Fruit fly (Drosophila melanogaster) whole organism, embryonic: Measurements from ENCODE around the gene stwl.

ENCODE experiments used
- Awh ChIP-seq: fragments of 200-800 bp; sonication (Bioruptor generic); IDR thresholded peaks from 2 replicates; pipeline ENCODE4, ENCODE4 v1.3.6; 2022; ENCODE audit warnings: missing biosample characterization, missing genetic modification characterization
- CG10565 ChIP-seq: fragments of 200-800 bp; sonication (Bioruptor generic); optimal IDR thresholded peaks from 3 replicates; lab custom pipeline; 2016; ENCODE audit warnings: missing biosample characterization, mild to moderate bottlenecking, missing genetic modification characterization
- CG12104 ChIP-seq: fragments of 200-800 bp; sonication (Bioruptor generic); optimal IDR thresholded peaks from 3 replicates; lab custom pipeline; 2016; ENCODE audit warnings: missing biosample characterization, missing genetic modification characterization
- CG12659 ChIP-seq: fragments of 200-800 bp; sonication (Bioruptor generic); optimal IDR thresholded peaks from 3 replicates; lab custom pipeline; 2017; ENCODE audit warnings: mild to moderate bottlenecking, missing biosample characterization, missing genetic modification reagents, missing genetic modification characterization
- CG13123 ChIP-seq: fragments of 200-800 bp; sonication (Bioruptor generic); optimal IDR thresholded peaks from 2 replicates; lab custom pipeline; 2016; ENCODE audit warnings: missing biosample characterization, missing genetic modification characterization
- CG13424 ChIP-seq: fragments of 200-800 bp; sonication (Bioruptor generic); optimal IDR thresholded peaks from 2 replicates; lab custom pipeline; 2019; ENCODE audit warnings: missing biosample characterization, mild to moderate bottlenecking, missing genetic modification characterization, moderate library complexity
- CG1529 ChIP-seq: fragments of 200-800 bp; sonication (Bioruptor generic); optimal IDR thresholded peaks from 3 replicates; lab custom pipeline; 2018; ENCODE audit warnings: missing biosample characterization, missing genetic modification characterization
- CG1603 ChIP-seq: fragments of 200-800 bp; sonication (Bioruptor generic); optimal IDR thresholded peaks from 2 replicates; lab custom pipeline; 2019; ENCODE audit warnings: missing biosample characterization, mild to moderate bottlenecking, missing genetic modification characterization, moderate library complexity
- CG16779 ChIP-seq: fragments of 200-800 bp; sonication (Bioruptor generic); IDR thresholded peaks from 2 replicates; pipeline ENCODE4 v1.3.6; 2022; ENCODE audit warnings: missing biosample characterization, missing genetic modification characterization
- CG17612 ChIP-seq: fragments of 200-800 bp; sonication (Bioruptor generic); IDR thresholded peaks from 2 replicates; pipeline ENCODE4 v1.3.6; 2022; ENCODE audit warnings: missing biosample characterization, missing genetic modification characterization
- CG17912 ChIP-seq: fragments of 200-800 bp; sonication (Bioruptor generic); optimal IDR thresholded peaks from 2 replicates; lab custom pipeline; 2018; ENCODE audit warnings: missing biosample characterization, mild to moderate bottlenecking, missing genetic modification characterization
- CG2116 ChIP-seq: fragments of 200-800 bp; sonication (Bioruptor generic); optimal IDR thresholded peaks from 3 replicates; lab custom pipeline; 2018; ENCODE audit warnings: missing biosample characterization, mild to moderate bottlenecking, missing genetic modification characterization
- CG2875 ChIP-seq: fragments of 200-800 bp; sonication (Bioruptor generic); optimal IDR thresholded peaks from 2 replicates; lab custom pipeline; 2017; ENCODE audit warnings: missing biosample characterization, mild to moderate bottlenecking, missing genetic modification characterization, missing genetic modification reagents
- CG2889 ChIP-seq: fragments of 200-800 bp; sonication (Bioruptor generic); IDR thresholded peaks from 3 replicates; pipeline ENCODE4 v1.3.6; 2022; ENCODE audit warnings: missing biosample characterization, missing genetic modification characterization
- CG33213 ChIP-seq: fragments of 200-800 bp; sonication (Bioruptor generic); optimal IDR thresholded peaks from 3 replicates; lab custom pipeline; 2016; ENCODE audit warnings: missing biosample characterization, missing genetic modification characterization
- CG33557 ChIP-seq: fragments of 200-800 bp; sonication (Bioruptor generic); optimal IDR thresholded peaks from 2 replicates; lab custom pipeline; 2019; ENCODE audit warnings: missing biosample characterization, mild to moderate bottlenecking, missing genetic modification characterization, moderate library complexity
- CG4360 ChIP-seq: fragments of 200-800 bp; sonication (Bioruptor generic); IDR thresholded peaks from 2 replicates; pipeline ENCODE4 v1.3.6; 2022; ENCODE audit warnings: missing biosample characterization, missing genetic modification characterization
- CG4730 ChIP-seq: fragments of 200-800 bp; sonication (Bioruptor generic); IDR thresholded peaks from 2 replicates; pipeline ENCODE4 v1.3.6; 2022; ENCODE audit warnings: missing biosample characterization, missing genetic modification characterization
- CG6254 ChIP-seq: fragments of 200-800 bp; sonication (Bioruptor generic); optimal IDR thresholded peaks from 3 replicates; lab custom pipeline; 2017; ENCODE audit warnings: mild to moderate bottlenecking, missing biosample characterization, missing genetic modification reagents, missing genetic modification characterization
- CG7556 ChIP-seq: fragments of 200-800 bp; sonication (Bioruptor generic); optimal IDR thresholded peaks from 2 replicates; lab custom pipeline; 2017; ENCODE audit warnings: missing biosample characterization, mild to moderate bottlenecking, missing genetic modification characterization
- CG8089 ChIP-seq: fragments of 200-800 bp; sonication (Bioruptor generic); optimal IDR thresholded peaks from 3 replicates; lab custom pipeline; 2016; ENCODE audit warnings: missing biosample characterization, missing genetic modification characterization
- Dref ChIP-seq: fragments of 200-800 bp; sonication (Bioruptor generic); IDR thresholded peaks from 2 replicates; pipeline ENCODE4 v1.3.6; 2022; ENCODE audit warnings: missing biosample characterization, missing genetic modification characterization
- ERR ChIP-seq: fragments of 200-800 bp; sonication (Bioruptor generic); optimal IDR thresholded peaks from 2 replicates; lab custom pipeline; 2016; ENCODE audit warnings: missing biosample characterization, missing genetic modification characterization
- HHEX ChIP-seq: fragments of 200-800 bp; sonication (Bioruptor generic); optimal IDR thresholded peaks from 3 replicates; lab custom pipeline; 2017; ENCODE audit warnings: missing biosample characterization, mild to moderate bottlenecking, missing genetic modification characterization, missing genetic modification reagents
- HLHmδ ChIP-seq: fragments of 200-800 bp; sonication (Bioruptor generic); optimal IDR thresholded peaks from 2 replicates; lab custom pipeline; 2018; ENCODE audit warnings: missing biosample characterization, mild to moderate bottlenecking, missing genetic modification characterization, moderate library complexity
- Hr51 ChIP-seq, 2 experiments: fragments of 200-800 bp; sonication (Bioruptor generic); optimal IDR thresholded peaks; 2 replicates in 1 of 2; 3 replicates in 1 of 2; lab custom pipeline; 2016 to 2018; ENCODE audit warnings: missing biosample characterization in 2 of 2, missing genetic modification characterization in 2 of 2, mild to moderate bottlenecking in 1 of 2, moderate library complexity in 1 of 2
- Jarid2 ChIP-seq: fragments of 200-800 bp; sonication (Bioruptor generic); optimal IDR thresholded peaks from 3 replicates; lab custom pipeline; 2017; ENCODE audit warnings: mild to moderate bottlenecking, missing biosample characterization, missing genetic modification reagents, missing genetic modification characterization
- Kr ChIP-seq: fragments of 200-800 bp; sonication (Bioruptor generic); optimal IDR thresholded peaks from 2 replicates; lab custom pipeline; 2017; ENCODE audit warnings: missing biosample characterization, mild to moderate bottlenecking, missing genetic modification characterization
- Nf-YC ChIP-seq: fragments of 200-800 bp; optimal IDR thresholded peaks from 3 replicates; lab custom pipeline; 2019; ENCODE audit warnings: missing biosample characterization, mild to moderate bottlenecking, missing genetic modification characterization, moderate library complexity
- NfI ChIP-seq: fragments of 200-800 bp; sonication (Bioruptor generic); optimal IDR thresholded peaks from 3 replicates; lab custom pipeline; 2018; ENCODE audit warnings: missing biosample characterization, mild to moderate bottlenecking, missing genetic modification characterization, moderate library complexity
- Pdp1 ChIP-seq, 2 experiments: fragments of 200-800 bp; sonication (Bioruptor generic); optimal IDR thresholded peaks; 3 replicates each; lab custom pipeline; 2016; ENCODE audit warnings: missing biosample characterization in 2 of 2, missing genetic modification characterization in 2 of 2, mild to moderate bottlenecking in 1 of 2, moderate library complexity in 1 of 2
- Ptx1 ChIP-seq: fragments of 200-800 bp; sonication (Bioruptor generic); IDR thresholded peaks from 2 replicates; pipeline ENCODE4 v1.3.6; 2022; ENCODE audit warnings: missing biosample characterization, missing genetic modification characterization
- Sox100B ChIP-seq: fragments of 200-800 bp; sonication (Bioruptor generic); optimal IDR thresholded peaks from 3 replicates; lab custom pipeline; 2018; ENCODE audit warnings: missing biosample characterization, mild to moderate bottlenecking, missing genetic modification characterization
- Vsx1 ChIP-seq: fragments of 200-800 bp; sonication (Bioruptor generic); optimal IDR thresholded peaks from 2 replicates; lab custom pipeline; 2017; ENCODE audit warnings: missing biosample characterization, mild to moderate bottlenecking, missing genetic modification characterization, missing genetic modification reagents
- YL-1 ChIP-seq: fragments of 200-800 bp; sonication (Bioruptor generic); optimal IDR thresholded peaks from 3 replicates; lab custom pipeline; 2017; ENCODE audit warnings: missing biosample characterization, mild to moderate bottlenecking, missing genetic modification characterization
- bsh ChIP-seq, 2 experiments: fragments of 200-800 bp; sonication (Bioruptor generic); optimal IDR thresholded peaks; 2 replicates each; lab custom pipeline; 2017 to 2018; ENCODE audit warnings: mild to moderate bottlenecking in 2 of 2, missing biosample characterization in 2 of 2, missing genetic modification characterization in 2 of 2, moderate library complexity in 1 of 2
- caup ChIP-seq: fragments of 200-800 bp; sonication (Bioruptor generic); optimal IDR thresholded peaks from 3 replicates; lab custom pipeline; 2017; ENCODE audit warnings: missing biosample characterization, mild to moderate bottlenecking, missing genetic modification characterization, moderate library complexity; ENCODE audit not compliant: severe bottlenecking
- ewg ChIP-seq: fragments of 200-800 bp; sonication (Bioruptor generic); optimal IDR thresholded peaks from 3 replicates; lab custom pipeline; 2017; ENCODE audit warnings: mild to moderate bottlenecking, missing biosample characterization, missing genetic modification reagents, missing genetic modification characterization
- exex ChIP-seq: fragments of 200-800 bp; sonication (Bioruptor generic); optimal IDR thresholded peaks from 4 replicates; lab custom pipeline; 2018; ENCODE audit warnings: missing biosample characterization, mild to moderate bottlenecking, missing genetic modification characterization, moderate library complexity
- gem ChIP-seq: fragments of 200-800 bp; sonication (Bioruptor generic); optimal IDR thresholded peaks from 2 replicates; lab custom pipeline; 2019; ENCODE audit warnings: missing biosample characterization, mild to moderate bottlenecking, missing genetic modification characterization, moderate library complexity
- kah ChIP-seq: fragments of 200-800 bp; sonication (Bioruptor generic); optimal IDR thresholded peaks from 2 replicates; lab custom pipeline; 2018; ENCODE audit warnings: missing biosample characterization, mild to moderate bottlenecking, missing genetic modification characterization
- onecut ChIP-seq: fragments of 200-800 bp; sonication (Bioruptor generic); IDR thresholded peaks from 2 replicates; pipeline ENCODE4 v1.3.6; 2022; ENCODE audit warnings: missing biosample characterization, missing genetic modification characterization
- org-1 ChIP-seq: fragments of 200-800 bp; sonication (Bioruptor generic); optimal IDR thresholded peaks from 2 replicates; lab custom pipeline; 2017; ENCODE audit warnings: missing biosample characterization, missing genetic modification characterization
- sc ChIP-seq, 3 experiments: fragments of >200 bp in 2 of 3; fragments of 200-800 bp in 1 of 3; sonication (Bioruptor generic) in 1 of 3; optimal IDR thresholded peaks; 2 replicates in 2 of 3; 3 replicates in 1 of 3; lab custom pipeline; 2017; ENCODE audit warnings: mild to moderate bottlenecking in 1 of 3, missing biosample characterization in 1 of 3, missing genetic modification characterization in 1 of 3, missing genetic modification reagents in 1 of 3
- stc ChIP-seq: fragments of 200-800 bp; sonication (Bioruptor generic); IDR thresholded peaks from 2 replicates; pipeline ENCODE4 v1.3.6; 2022; ENCODE audit warnings: missing biosample characterization, missing genetic modification characterization
- sug ChIP-seq: fragments of 200-800 bp; optimal IDR thresholded peaks from 2 replicates; lab custom pipeline; 2019; ENCODE audit warnings: missing biosample characterization, mild to moderate bottlenecking, missing genetic modification characterization, moderate library complexity
- trem ChIP-seq: fragments of 200-800 bp; optimal IDR thresholded peaks from 3 replicates; lab custom pipeline; 2019; ENCODE audit warnings: missing biosample characterization, mild to moderate bottlenecking, missing genetic modification characterization, moderate library complexity
- tx ChIP-seq: fragments of 200-800 bp; sonication (Bioruptor generic); optimal IDR thresholded peaks from 2 replicates; lab custom pipeline; 2016; ENCODE audit warnings: missing biosample characterization, missing genetic modification characterization
- unpg ChIP-seq: fragments of 200-800 bp; sonication (Bioruptor generic); optimal IDR thresholded peaks from 3 replicates; lab custom pipeline; 2018; ENCODE audit warnings: missing biosample characterization, mild to moderate bottlenecking, missing genetic modification characterization, moderate library complexity

The stwl gene

DNA sequence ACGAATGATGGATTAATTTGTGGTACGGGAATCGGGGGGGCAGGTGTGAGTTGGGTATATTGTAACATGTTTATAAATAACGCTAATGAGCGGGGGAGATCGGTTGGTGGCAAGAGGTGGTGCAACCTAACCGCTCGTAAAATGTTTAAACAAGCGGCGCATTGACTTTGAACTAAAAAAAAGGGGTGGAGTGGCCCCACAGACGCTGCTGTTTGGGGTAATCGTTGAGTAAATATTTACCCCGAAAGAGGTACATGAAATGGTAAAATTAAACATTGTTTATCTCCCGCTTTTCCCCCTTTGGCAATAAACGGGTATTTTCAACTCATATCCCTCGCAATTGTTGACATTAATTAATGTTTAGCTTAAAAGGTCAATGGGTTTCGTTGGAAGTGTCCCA, 43.6 kb downstream of the stwl start (continued):
- TF ChIP-seq sc (optimal IDR thresholded peaks at IDR 0.05; lab: Kevin White, UChicago) = no peak
- TF ChIP-seq sc (GFP tag; optimal IDR thresholded peaks at IDR 0.05; lab: Kevin White, UChicago) = peak; percentile 71
- peak; percentile 32 for TF ChIP-seq CG12104
- peak; percentile 27 for TF ChIP-seq CG12659 (GFP tag; lab: Kevin White, UChicago)
- TF ChIP-seq Sox100B = peak; percentile 79
- TF ChIP-seq CG33557 (GFP tag; lab: Kevin White, UChicago) = peak; percentile 84
- TF ChIP-seq CG8089 (GFP tag; lab: Kevin White, UChicago) = peak; percentile 14
- TF ChIP-seq kah = peak; percentile 46
- TF ChIP-seq CG33213 (GFP tag; lab: Kevin White, UChicago) = peak; percentile 12
- TF ChIP-seq Jarid2 (GFP tag; lab: Kevin White, UChicago) = peak; percentile 15
- TF ChIP-seq caup (GFP tag; lab: Kevin White, UChicago) = peak; percentile 50
- TF ChIP-seq org-1 (GFP tag; lab: Kevin White, UChicago) = peak; percentile 59
- peak; percentile 10 for TF ChIP-seq HLHmδ (GFP tag; lab: Kevin White, UChicago)
- no peak for TF ChIP-seq ERR (GFP tag; lab: Kevin White, UChicago)
- TF ChIP-seq CG7556 (GFP tag; lab: Kevin White, UChicago) = peak; percentile 46
- peak; percentile 46; the same call in 1 of the 2 replicates for TF ChIP-seq stc (GFP tag; lab: Robert Waterston, UW)
- peak; percentile 64 for TF ChIP-seq CG1603 (tag; lab: Kevin White, UChicago)
- peak; percentile 27; the same call in 1 of the 2 replicates for TF ChIP-seq Ptx1
- peak; percentile 66 for TF ChIP-seq HHEX (GFP tag; lab: Kevin White, UChicago)
- TF ChIP-seq CG4360 (GFP tag; lab: Robert Waterston, UW) = peak; percentile 29; the same call in 1 of the 2 replicates
- TF ChIP-seq CG4730 (GFP tag; lab: Robert Waterston, UW) = no peak
- peak; percentile 27 for TF ChIP-seq NfI
- TF ChIP-seq tx = no peak
- TF ChIP-seq CG13424 = peak; percentile 57
- TF ChIP-seq CG2889 (GFP tag; lab: Robert Waterston, UW) = no peak
- TF ChIP-seq CG13123 (GFP tag; lab: Kevin White, UChicago) = no peak
- peak; percentile 31 for TF ChIP-seq Nf-YC (tag; lab: Kevin White, UChicago)
- peak; percentile 22 to 35 for TF ChIP-seq Hr51 (GFP tag; optimal IDR thresholded peaks at IDR 0.05; lab: Kevin White, UChicago)
- TF ChIP-seq unpg (GFP tag; lab: Kevin White, UChicago) = peak; percentile 71
- peak; percentile 41 for TF ChIP-seq exex (tag; lab: Kevin White, UChicago)
- TF ChIP-seq CG6254 = peak; percentile 75
- TF ChIP-seq CG16779 = no peak
- no peak for TF ChIP-seq CG10565
- TF ChIP-seq CG1529 (GFP tag; lab: Kevin White, UChicago) = peak; percentile 85
- peak; percentile 76 for TF ChIP-seq CG17912 (GFP tag; lab: Kevin White, UChicago)
- peak; percentile 45 for TF ChIP-seq YL-1 (GFP tag; lab: Kevin White, UChicago)
- peak; percentile 68 for TF ChIP-seq sug
- peak in 1 of 2 experiments; percentile 71 for TF ChIP-seq bsh (GFP tag; optimal IDR thresholded peaks at IDR 0.05; lab: Kevin White, UChicago)
- TF ChIP-seq CG17612 = no peak
- peak; percentile 43 for TF ChIP-seq ewg (GFP tag; lab: Kevin White, UChicago)
- peak in 1 of 2 experiments; percentile 48 for TF ChIP-seq Pdp1 (GFP tag; optimal IDR thresholded peaks at IDR 0.05; lab: Kevin White, UChicago)
- TF ChIP-seq onecut = peak; percentile 75
- TF ChIP-seq CG2875 = peak; percentile 83
- no peak for TF ChIP-seq Dref (GFP tag; lab: Robert Waterston, UW)
- peak; percentile 47 for TF ChIP-seq trem (tag; lab: Kevin White, UChicago)
- TF ChIP-seq CG2116 (GFP tag; lab: Kevin White, UChicago) = peak; percentile 16
- peak; percentile 91 for TF ChIP-seq Vsx1
- peak; percentile 56 for TF ChIP-seq gem (tag; lab: Kevin White, UChicago)
- TF ChIP-seq Awh = peak; percentile 90
- peak; percentile 92 for TF ChIP-seq Kr
